Fruit fly (Drosophila melanogaster) whole organism, wandering third instar larva: ENCODE data around the gene Arp1.

Experiments used
- Abd-B ChIP-seq: fragments of >200 bp; optimal IDR thresholded peaks from 2 replicates; lab custom pipeline; 2017; ENCODE audit warnings: missing biosample characterization, missing genetic modification characterization
- CG32264 ChIP-seq: fragments of 200-800 bp; sonication (Bioruptor generic); optimal IDR thresholded peaks from 2 replicates; lab custom pipeline; 2016; ENCODE audit warnings: missing biosample characterization, missing genetic modification characterization
- CG9705 ChIP-seq: fragments of 200-800 bp; sonication (Bioruptor generic); optimal IDR thresholded peaks from 2 replicates; lab custom pipeline; 2018; ENCODE audit warnings: missing biosample characterization, mild to moderate bottlenecking, missing genetic modification characterization
- CrebA ChIP-seq: fragments of 200-800 bp; sonication (Bioruptor generic); optimal IDR thresholded peaks from 2 replicates; lab custom pipeline; 2016; ENCODE audit warnings: missing biosample characterization, mild to moderate bottlenecking, missing genetic modification characterization, borderline replicate concordance
- Dfd ChIP-seq: fragments of >200 bp; optimal IDR thresholded peaks from 2 replicates; lab custom pipeline; 2017; ENCODE audit warnings: missing biosample characterization, missing genetic modification characterization
- Dif ChIP-seq: fragments of 200-275, 200-300 bp; sonication (Bioruptor generic); optimal IDR thresholded peaks from 2 replicates; lab custom pipeline; 2018; ENCODE audit warnings: missing biosample characterization, missing genetic modification characterization; ENCODE audit not compliant: partially characterized antibody
- GATAd ChIP-seq: sonication (Bioruptor generic); optimal IDR thresholded peaks from 2 replicates; lab custom pipeline; 2016; ENCODE audit warnings: missing biosample characterization, missing genetic modification characterization
- HLH106 ChIP-seq: fragments of 200-800 bp; optimal IDR thresholded peaks from 3 replicates; lab custom pipeline; 2019; ENCODE audit warnings: missing biosample characterization, mild to moderate bottlenecking, missing genetic modification characterization, moderate library complexity
- Hnf4 ChIP-seq: fragments of 200-800 bp; sonication (Bioruptor generic); optimal IDR thresholded peaks from 2 replicates; lab custom pipeline; 2016; ENCODE audit warnings: missing biosample characterization, mild to moderate bottlenecking, missing genetic modification characterization
- Hr78 ChIP-seq: fragments of >200 bp; optimal IDR thresholded peaks from 2 replicates; lab custom pipeline; 2017; ENCODE audit warnings: missing biosample characterization, missing genetic modification characterization
- Hr83 ChIP-seq: fragments of 200-300 bp; sonication (Bioruptor generic); optimal IDR thresholded peaks from 2 replicates; lab custom pipeline; 2016; ENCODE audit warnings: missing biosample characterization, mild to moderate bottlenecking, missing genetic modification characterization, moderate library complexity; ENCODE audit not compliant: poor library complexity, severe bottlenecking
- Jra ChIP-seq: sonication (Bioruptor generic); optimal IDR thresholded peaks from 2 replicates; lab custom pipeline; 2016; ENCODE audit warnings: missing biosample characterization, missing genetic modification characterization
- Mio ChIP-seq: sonication (Bioruptor generic); optimal IDR thresholded peaks from 2 replicates; lab custom pipeline; 2016; ENCODE audit warnings: missing biosample characterization, missing genetic modification characterization
- Myc ChIP-seq: fragments of >200 bp; optimal IDR thresholded peaks from 2 replicates; lab custom pipeline; 2017
- N ChIP-seq: fragments of >200 bp; optimal IDR thresholded peaks from 2 replicates; lab custom pipeline; 2018; ENCODE audit warnings: missing biosample characterization, missing external identifiers, missing genetic modification characterization
- OdsH ChIP-seq: fragments of 200-800 bp; sonication (Bioruptor generic); optimal IDR thresholded peaks from 2 replicates; lab custom pipeline; 2016; ENCODE audit warnings: missing biosample characterization, mild to moderate bottlenecking, missing genetic modification characterization
- Rel ChIP-seq, 2 experiments: fragments of 200-800 bp; sonication (Bioruptor generic) in 1 of 2; optimal IDR thresholded peaks; 2 replicates in 1 of 2; 3 replicates in 1 of 2; lab custom pipeline; 2016 to 2019; ENCODE audit warnings: mild to moderate bottlenecking in 2 of 2, missing biosample characterization in 2 of 2, missing genetic modification characterization in 2 of 2, moderate library complexity in 1 of 2
- Sp1 ChIP-seq: fragments of 200-800 bp; sonication (Bioruptor generic); optimal IDR thresholded peaks from 3 replicates; lab custom pipeline; 2019; ENCODE audit warnings: missing biosample characterization, mild to moderate bottlenecking, missing genetic modification characterization, moderate library complexity
- Vsx2 ChIP-seq: fragments of 200-300, 225-300 bp; sonication (Bioruptor generic); optimal IDR thresholded peaks from 2 replicates; lab custom pipeline; 2018; ENCODE audit warnings: missing biosample characterization, missing genetic modification characterization; ENCODE audit not compliant: partially characterized antibody
- br ChIP-seq: fragments of 200-800 bp; sonication (Bioruptor generic); optimal IDR thresholded peaks from 2 replicates; lab custom pipeline; 2016; ENCODE audit warnings: missing biosample characterization, missing genetic modification characterization
- brk ChIP-seq: fragments of 200-800 bp; sonication (Bioruptor generic); optimal IDR thresholded peaks from 2 replicates; lab custom pipeline; 2016; ENCODE audit warnings: missing biosample characterization, mild to moderate bottlenecking, missing genetic modification characterization
- dl ChIP-seq, 2 experiments: fragments of 175-275, 200-275 bp in 1 of 2; fragments of 200-275 bp in 1 of 2; sonication (Bioruptor generic); optimal IDR thresholded peaks; lab custom pipeline; 2018; ENCODE audit warnings: mild to moderate bottlenecking in 2 of 2, missing biosample characterization in 2 of 2, missing genetic modification characterization in 2 of 2, moderate library complexity in 2 of 2; ENCODE audit not compliant: partially characterized antibody in 2 of 2, insufficient read depth in 1 of 2
- dmrt93B ChIP-seq: fragments of 200-800 bp; sonication (Bioruptor generic); optimal IDR thresholded peaks from 2 replicates; lab custom pipeline; 2018; ENCODE audit warnings: missing biosample characterization, mild to moderate bottlenecking, missing genetic modification characterization
- dsf ChIP-seq: sonication (Bioruptor generic); optimal IDR thresholded peaks from 2 replicates; lab custom pipeline; 2016; ENCODE audit warnings: missing biosample characterization, missing genetic modification characterization, borderline replicate concordance
- ey ChIP-seq: fragments of 200-800 bp; sonication (Bioruptor generic); optimal IDR thresholded peaks from 2 replicates; lab custom pipeline; 2016; ENCODE audit warnings: missing biosample characterization, missing genetic modification characterization
- foxo ChIP-seq, 2 experiments: fragments of 200-800 bp; sonication (Bioruptor generic); optimal IDR thresholded peaks; 2 replicates in 1 of 2; 3 replicates in 1 of 2; lab custom pipeline; 2016 to 2017; ENCODE audit warnings: missing biosample characterization in 2 of 2, missing genetic modification characterization in 2 of 2
- fru ChIP-seq: fragments of 200-800 bp; sonication (Bioruptor generic); optimal IDR thresholded peaks from 3 replicates; lab custom pipeline; 2016; ENCODE audit warnings: missing biosample characterization, mild to moderate bottlenecking, missing genetic modification characterization
- h ChIP-seq: fragments of 200-800 bp; sonication (Bioruptor generic); optimal IDR thresholded peaks from 3 replicates; lab custom pipeline; 2016; ENCODE audit warnings: missing biosample characterization, mild to moderate bottlenecking, missing genetic modification characterization
- jim ChIP-seq: fragments of 175-275, 200-325 bp; sonication (Bioruptor generic); optimal IDR thresholded peaks from 2 replicates; lab custom pipeline; 2016; ENCODE audit warnings: missing biosample characterization, mild to moderate bottlenecking, missing genetic modification characterization
- lola ChIP-seq: fragments of >200 bp; optimal IDR thresholded peaks from 2 replicates; lab custom pipeline; 2017; ENCODE audit warnings: missing biosample characterization, missing genetic modification characterization
- pan ChIP-seq: fragments of >200 bp; optimal IDR thresholded peaks from 2 replicates; lab custom pipeline; 2017
- psq ChIP-seq: fragments of 200-800 bp; sonication (Bioruptor generic); optimal IDR thresholded peaks from 3 replicates; lab custom pipeline; 2017; ENCODE audit warnings: missing biosample characterization, mild to moderate bottlenecking, missing genetic modification characterization, moderate library complexity
- rgr ChIP-seq: fragments of 200-800 bp; sonication (Bioruptor generic); optimal IDR thresholded peaks from 3 replicates; lab custom pipeline; 2016; ENCODE audit warnings: missing biosample characterization, mild to moderate bottlenecking, missing genetic modification characterization
- sage ChIP-seq: fragments of 200-800 bp; sonication (Bioruptor generic); optimal IDR thresholded peaks from 2 replicates; lab custom pipeline; 2016; ENCODE audit warnings: missing biosample characterization, mild to moderate bottlenecking, missing genetic modification characterization
- sv ChIP-seq: fragments of 200-800 bp; sonication (Bioruptor generic); optimal IDR thresholded peaks from 3 replicates; lab custom pipeline; 2016; ENCODE audit warnings: missing biosample characterization, missing genetic modification characterization
- tai ChIP-seq: sonication (Bioruptor generic); optimal IDR thresholded peaks from 2 replicates; lab custom pipeline; 2016; ENCODE audit warnings: missing biosample characterization, missing genetic modification characterization
- usp ChIP-seq: fragments of >200 bp; optimal IDR thresholded peaks from 2 replicates; lab custom pipeline; 2017; ENCODE audit warnings: missing biosample characterization, missing genetic modification characterization
- woc ChIP-seq: sonication (Bioruptor generic); optimal IDR thresholded peaks from 2 replicates; lab custom pipeline; 2016; ENCODE audit warnings: missing biosample characterization, mild to moderate bottlenecking, missing genetic modification characterization

Gene Arp1

dm6 chr3R:12647348-12647747, 44.2 kb upstream of the Arp1 start:
- TF ChIP-seq Hr78 (no peak), Sp1 (no peak), dl (GFP tag; optimal IDR thresholded peaks at IDR 0.05; lab: Kevin White, UChicago; ENCODE audit: insufficient read depth in 1 of 2, partially characterized antibody in 2 of 2) (no peak), pan (lab: Kevin White, UChicago) (no peak), jim (GFP tag; lab: Kevin White, UChicago) (no peak), psq (GFP tag; lab: Kevin White, UChicago) (no peak), tai (GFP tag; lab: Kevin White, UChicago) (no peak), Hnf4 (GFP tag; lab: Kevin White, UChicago) (no peak), usp (GFP tag; lab: Kevin White, UChicago) (no peak), CG9705 (GFP tag; lab: Kevin White, UChicago) (no peak), dmrt93B (GFP tag; lab: Kevin White, UChicago) (no peak), fru (no peak), foxo (GFP tag; optimal IDR thresholded peaks at IDR 0.05; lab: Kevin White, UChicago) (no peak), Hr83 (GFP tag; lab: Kevin White, UChicago) (no peak), N (GFP tag; lab: Kevin White, UChicago) (no peak), ey (GFP tag; lab: Kevin White, UChicago) (no peak), Dfd (no peak), brk (GFP tag; lab: Kevin White, UChicago) (no peak)

DNA sequence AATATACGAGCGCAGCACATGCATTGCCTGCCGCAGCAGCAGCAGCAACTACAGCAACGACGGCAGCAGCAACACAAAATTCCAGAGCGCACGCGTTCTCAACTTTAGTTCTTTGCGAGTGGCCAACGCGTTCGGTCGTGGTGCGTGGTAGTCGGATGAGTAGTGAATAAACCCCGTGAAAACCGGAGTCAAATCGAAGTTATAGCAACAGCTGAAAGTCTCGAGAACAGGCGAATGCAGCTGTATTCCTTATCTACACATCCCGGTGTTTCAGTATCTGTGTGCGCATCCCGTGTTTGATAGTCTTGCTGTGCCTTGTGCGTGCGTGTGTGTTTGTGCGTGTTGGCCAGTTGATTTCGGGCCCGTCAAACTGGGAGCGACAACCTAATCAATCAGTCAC, 43.6 kb upstream of the Arp1 start, which contains the start of gene Dtg:
Gene Dtg (plus strand): TSS at position 105 of the 400 bp plus-strand sequence.
- TF ChIP-seq br (GFP tag; lab: Kevin White, UChicago) = peak; percentile 45
- no peak for TF ChIP-seq OdsH (GFP tag; lab: Kevin White, UChicago)
- TF ChIP-seq lola (GFP tag; lab: Kevin White, UChicago) = no peak
- no peak for TF ChIP-seq dsf (GFP tag; lab: Kevin White, UChicago)
- no peak for TF ChIP-seq sage
- TF ChIP-seq dmrt93B (GFP tag; lab: Kevin White, UChicago) = no peak
- TF ChIP-seq Hnf4 (GFP tag; lab: Kevin White, UChicago) = no peak
- TF ChIP-seq HLH106 (tag; lab: Kevin White, UChicago) = no peak
- TF ChIP-seq brk (GFP tag; lab: Kevin White, UChicago) = no peak
- TF ChIP-seq Abd-B (GFP tag; lab: Kevin White, UChicago) = no peak
- TF ChIP-seq CrebA (GFP tag; lab: Kevin White, UChicago) = no peak
- TF ChIP-seq dl (GFP tag; optimal IDR thresholded peaks at IDR 0.05; lab: Kevin White, UChicago; ENCODE audit: insufficient read depth in 1 of 2, partially characterized antibody in 2 of 2) = no peak
- TF ChIP-seq psq (GFP tag; lab: Kevin White, UChicago) = no peak
- TF ChIP-seq rgr = no peak
- TF ChIP-seq h (GFP tag; lab: Kevin White, UChicago) = no peak
- no peak for TF ChIP-seq Dfd
- TF ChIP-seq GATAd = no peak
- no peak for TF ChIP-seq Sp1
- no peak for TF ChIP-seq Mio (GFP tag; lab: Kevin White, UChicago)
- TF ChIP-seq N (GFP tag; lab: Kevin White, UChicago) = no peak
- TF ChIP-seq Hr78 = no peak
- no peak for TF ChIP-seq Dif (GFP tag; lab: Kevin White, UChicago)
- no peak for TF ChIP-seq CG32264 (GFP tag; lab: Kevin White, UChicago)
- TF ChIP-seq Hr83 (GFP tag; lab: Kevin White, UChicago) = peak; percentile 11
- TF ChIP-seq CG9705 (GFP tag; lab: Kevin White, UChicago) = no peak
- no peak for TF ChIP-seq Jra (GFP tag; lab: Kevin White, UChicago)
- no peak for TF ChIP-seq woc (GFP tag; lab: Kevin White, UChicago)
- no peak for TF ChIP-seq Myc (lab: Kevin White, UChicago)
- TF ChIP-seq fru = peak; percentile 22
- TF ChIP-seq pan (lab: Kevin White, UChicago) = no peak
- no peak for TF ChIP-seq sv
- no peak for TF ChIP-seq tai (GFP tag; lab: Kevin White, UChicago)
- no peak for TF ChIP-seq Rel (GFP tag; optimal IDR thresholded peaks at IDR 0.05; lab: Kevin White, UChicago)
- TF ChIP-seq Rel (tag; optimal IDR thresholded peaks at IDR 0.05; lab: Kevin White, UChicago) = peak; percentile 6
- TF ChIP-seq Vsx2 (GFP tag; lab: Kevin White, UChicago) = peak; percentile 64
